Fruit fly (Drosophila melanogaster): ENCODE data around the gene Lim3.

Lim3 gene

dm6 chr2L:19089385-19089784 is 18.8 kb downstream of the Lim3 start:
- TF ChIP-seq sv (GFP tag; optimal IDR thresholded peaks at IDR 0.05) = no peak
- TF ChIP-seq CrebA (GFP tag; optimal IDR thresholded peaks at IDR 0.05; ENCODE audit: borderline replicate concordance) = no peak
- no peak for TF ChIP-seq jim (GFP tag; optimal IDR thresholded peaks at IDR 0.05)
- TF ChIP-seq Jra (GFP tag; optimal IDR thresholded peaks at IDR 0.05) = no peak
- no peak for TF ChIP-seq Abd-B (GFP tag; optimal IDR thresholded peaks at IDR 0.05)
- TF ChIP-seq CG9705 (GFP tag; optimal IDR thresholded peaks at IDR 0.05) = no peak
- TF ChIP-seq ey (GFP tag; optimal IDR thresholded peaks at IDR 0.05) = no peak
- TF ChIP-seq fru (GFP tag; optimal IDR thresholded peaks at IDR 0.05) = no peak
- TF ChIP-seq dsf (GFP tag; optimal IDR thresholded peaks at IDR 0.05; ENCODE audit: borderline replicate concordance) = no peak
- no peak for TF ChIP-seq dl (GFP tag; optimal IDR thresholded peaks at IDR 0.05; ENCODE audit: insufficient read depth in 1 of 2, partially characterized antibody in 2 of 2)
- TF ChIP-seq usp (GFP tag; optimal IDR thresholded peaks at IDR 0.05) = no peak
- TF ChIP-seq sage (GFP tag; optimal IDR thresholded peaks at IDR 0.05) = no peak
- TF ChIP-seq pan (optimal IDR thresholded peaks at IDR 0.05) = no peak
- no peak for TF ChIP-seq h (GFP tag; optimal IDR thresholded peaks at IDR 0.05)
- TF ChIP-seq woc (GFP tag; optimal IDR thresholded peaks at IDR 0.05) = no peak
- no peak for TF ChIP-seq CG32264 (GFP tag; optimal IDR thresholded peaks at IDR 0.05)
- no peak for TF ChIP-seq dmrt93B (GFP tag; optimal IDR thresholded peaks at IDR 0.05)
- TF ChIP-seq OdsH (GFP tag; optimal IDR thresholded peaks at IDR 0.05) = no peak

dm6 chr2L:19088895-19089294 is 19.3 kb downstream of the Lim3 start:
- TF ChIP-seq Vsx2 (GFP tag; optimal IDR thresholded peaks at IDR 0.05; ENCODE audit: partially characterized antibody) = no peak
- TF ChIP-seq Abd-B (GFP tag; optimal IDR thresholded peaks at IDR 0.05) = no peak
- TF ChIP-seq dsf (GFP tag; optimal IDR thresholded peaks at IDR 0.05; ENCODE audit: borderline replicate concordance) = no peak
- no peak for TF ChIP-seq sv (GFP tag; optimal IDR thresholded peaks at IDR 0.05)
- TF ChIP-seq CG32264 (GFP tag; optimal IDR thresholded peaks at IDR 0.05) = no peak
- no peak for TF ChIP-seq HLH106 (tag; optimal IDR thresholded peaks at IDR 0.05)
- no peak for TF ChIP-seq Myc (optimal IDR thresholded peaks at IDR 0.05)
- no peak for TF ChIP-seq tai (GFP tag; optimal IDR thresholded peaks at IDR 0.05)
- TF ChIP-seq h (GFP tag; optimal IDR thresholded peaks at IDR 0.05) = no peak
- TF ChIP-seq Dif (GFP tag; optimal IDR thresholded peaks at IDR 0.05; ENCODE audit: partially characterized antibody) = no peak
- no peak for TF ChIP-seq woc (GFP tag; optimal IDR thresholded peaks at IDR 0.05)

- TF ChIP-seq tai (GFP tag; optimal IDR thresholded peaks at IDR 0.05) = no peak
- peak; percentile 60 for TF ChIP-seq Dfd (GFP tag; optimal IDR thresholded peaks at IDR 0.05)
Measured at dm6 chr2L:19083320-19083764, 24.9 kb downstream of the Lim3 start.

- TF ChIP-seq Hr83 (GFP tag; optimal IDR thresholded peaks at IDR 0.05; ENCODE audit: poor library complexity, severe bottlenecking) (no peak), rgr (GFP tag; optimal IDR thresholded peaks at IDR 0.05) (no peak), h (GFP tag; optimal IDR thresholded peaks at IDR 0.05) (no peak), Dif (GFP tag; optimal IDR thresholded peaks at IDR 0.05; ENCODE audit: partially characterized antibody) (no peak), tai (GFP tag; optimal IDR thresholded peaks at IDR 0.05) (no peak), CrebA (GFP tag; optimal IDR thresholded peaks at IDR 0.05; ENCODE audit: borderline replicate concordance) (no peak), usp (GFP tag; optimal IDR thresholded peaks at IDR 0.05) (no peak), Dfd (GFP tag; optimal IDR thresholded peaks at IDR 0.05) (no peak), sv (GFP tag; optimal IDR thresholded peaks at IDR 0.05) (no peak), Vsx2 (GFP tag; optimal IDR thresholded peaks at IDR 0.05; ENCODE audit: partially characterized antibody) (no peak), Sp1 (GFP tag; optimal IDR thresholded peaks at IDR 0.05) (no peak), Mio (GFP tag; optimal IDR thresholded peaks at IDR 0.05) (no peak), lola (GFP tag; optimal IDR thresholded peaks at IDR 0.05) (no peak), br (GFP tag; optimal IDR thresholded peaks at IDR 0.05) (no peak), Jra (GFP tag; optimal IDR thresholded peaks at IDR 0.05) (no peak), GATAd (GFP tag; optimal IDR thresholded peaks at IDR 0.05) (no peak)
Measured at dm6 chr2L:19079742-19080141, 28.5 kb downstream of the Lim3 start.

dm6 chr2L:19078928-19079327 is 29.3 kb downstream of the Lim3 start, which contains the start of gene CG10700:
TSS of gene CG10700 (minus strand) at chr2L:19079028.
- TF ChIP-seq Myc (optimal IDR thresholded peaks at IDR 0.05) = no peak
- TF ChIP-seq Abd-B (GFP tag; optimal IDR thresholded peaks at IDR 0.05) = no peak
- TF ChIP-seq HLH106 (tag; optimal IDR thresholded peaks at IDR 0.05) = no peak
- no peak for TF ChIP-seq br (GFP tag; optimal IDR thresholded peaks at IDR 0.05)
- no peak for TF ChIP-seq sv (GFP tag; optimal IDR thresholded peaks at IDR 0.05)
- no peak for TF ChIP-seq Dif (GFP tag; optimal IDR thresholded peaks at IDR 0.05; ENCODE audit: partially characterized antibody)
- no peak for TF ChIP-seq dl (GFP tag; optimal IDR thresholded peaks at IDR 0.05; ENCODE audit: insufficient read depth in 1 of 2, partially characterized antibody in 2 of 2)
- no peak for TF ChIP-seq Hnf4 (GFP tag; optimal IDR thresholded peaks at IDR 0.05)
- no peak for TF ChIP-seq dsf (GFP tag; optimal IDR thresholded peaks at IDR 0.05; ENCODE audit: borderline replicate concordance)
- no peak for TF ChIP-seq usp (GFP tag; optimal IDR thresholded peaks at IDR 0.05)
- TF ChIP-seq OdsH (GFP tag; optimal IDR thresholded peaks at IDR 0.05) = no peak

Measured in whole organism, wandering third instar larva.